Fruit fly (Drosophila melanogaster) whole organism, embryonic: Measurements from ENCODE around the gene Cpsf5.

Source experiments
- Aef1 ChIP-seq: fragments of 200-800 bp; sonication (Bioruptor generic); IDR thresholded peaks from 3 replicates; pipeline ENCODE4 v1.3.6; 2022; ENCODE audit warnings: missing biosample characterization, missing genetic modification characterization
- B-H1 ChIP-seq: fragments of 200-800 bp; sonication (Bioruptor generic); IDR thresholded peaks from 3 replicates; pipeline ENCODE4 v1.3.6; 2022; ENCODE audit warnings: missing biosample characterization, missing genetic modification characterization
- CG10267 ChIP-seq: fragments of 200-800 bp; sonication (Bioruptor generic); optimal IDR thresholded peaks from 2 replicates; lab custom pipeline; 2018; ENCODE audit warnings: missing biosample characterization, mild to moderate bottlenecking, missing genetic modification characterization, moderate library complexity
- CG10274 ChIP-seq: fragments of 200-800 bp; sonication (Bioruptor generic); optimal IDR thresholded peaks from 3 replicates; lab custom pipeline; 2017; ENCODE audit warnings: missing biosample characterization, mild to moderate bottlenecking, missing genetic modification characterization
- CG10543 ChIP-seq: fragments of 200-800 bp; sonication (Bioruptor generic); optimal IDR thresholded peaks from 3 replicates; lab custom pipeline; 2017; ENCODE audit warnings: missing biosample characterization, mild to moderate bottlenecking, missing genetic modification characterization, moderate library complexity
- CG11456 ChIP-seq: fragments of 200-800 bp; sonication (Bioruptor generic); IDR thresholded peaks from 3 replicates; pipeline ENCODE4 v1.3.6; 2022; ENCODE audit warnings: missing biosample characterization, missing genetic modification characterization
- CG11723 ChIP-seq: fragments of 200-800 bp; sonication (Bioruptor generic); optimal IDR thresholded peaks from 2 replicates; lab custom pipeline; 2017; ENCODE audit warnings: missing biosample characterization, mild to moderate bottlenecking, missing genetic modification characterization
- CG13287 ChIP-seq: fragments of 200-800 bp; sonication (Bioruptor generic); IDR thresholded peaks from 2 replicates; pipeline ENCODE4 v1.3.6; 2022; ENCODE audit warnings: missing biosample characterization, missing genetic modification characterization; ENCODE audit not compliant: partially characterized antibody
- CG15269 ChIP-seq: fragments of 200-800 bp; sonication (Bioruptor generic); optimal IDR thresholded peaks from 2 replicates; lab custom pipeline; 2018; ENCODE audit warnings: missing biosample characterization, mild to moderate bottlenecking, missing genetic modification characterization, moderate library complexity
- CG1602 ChIP-seq: fragments of 200-800 bp; sonication (Bioruptor generic); optimal IDR thresholded peaks from 3 replicates; lab custom pipeline; 2016; ENCODE audit warnings: missing biosample characterization, missing genetic modification characterization
- CG18011 ChIP-seq: fragments of 200-800 bp; sonication (Bioruptor generic); optimal IDR thresholded peaks from 2 replicates; lab custom pipeline; 2017; ENCODE audit warnings: missing biosample characterization, missing genetic modification characterization, mild to moderate bottlenecking, moderate library complexity, missing genotype
- CG18764 ChIP-seq: fragments of 200-800 bp; sonication (Bioruptor generic); optimal IDR thresholded peaks from 3 replicates; lab custom pipeline; 2016; ENCODE audit warnings: missing biosample characterization, missing genetic modification characterization
- CG2889 ChIP-seq: fragments of 200-800 bp; sonication (Bioruptor generic); IDR thresholded peaks from 3 replicates; pipeline ENCODE4 v1.3.6; 2022; ENCODE audit warnings: missing biosample characterization, missing genetic modification characterization
- CG30403 ChIP-seq: fragments of 200-800 bp; sonication (Bioruptor generic); optimal IDR thresholded peaks from 3 replicates; lab custom pipeline; 2016; ENCODE audit warnings: missing biosample characterization, missing genetic modification characterization
- CG34224 ChIP-seq: fragments of 200-800 bp; sonication (Bioruptor generic); IDR thresholded peaks from 3 replicates; pipeline ENCODE4 v1.3.6; 2022; ENCODE audit warnings: missing biosample characterization, missing genetic modification characterization; ENCODE audit not compliant: partially characterized antibody
- CG7745 ChIP-seq: fragments of 200-800 bp; sonication (Bioruptor generic); optimal IDR thresholded peaks from 2 replicates; lab custom pipeline; 2018; ENCODE audit warnings: missing biosample characterization, mild to moderate bottlenecking, missing genetic modification characterization, moderate library complexity
- CG8089 ChIP-seq: fragments of 200-800 bp; sonication (Bioruptor generic); optimal IDR thresholded peaks from 3 replicates; lab custom pipeline; 2016; ENCODE audit warnings: missing biosample characterization, missing genetic modification characterization
- CG9876 ChIP-seq: fragments of 200-800 bp; sonication (Bioruptor generic); optimal IDR thresholded peaks from 2 replicates; lab custom pipeline; 2016; ENCODE audit warnings: missing biosample characterization, missing genetic modification characterization
- CG9932 ChIP-seq: fragments of 200-800 bp; sonication (Bioruptor generic); IDR thresholded peaks from 2 replicates; pipeline ENCODE4 v1.3.6; 2022; ENCODE audit warnings: missing biosample characterization, missing genetic modification characterization
- CTCF ChIP-seq: fragments of 200-800 bp; sonication (Bioruptor generic); optimal IDR thresholded peaks from 2 replicates; lab custom pipeline; 2017; ENCODE audit warnings: missing biosample characterization, mild to moderate bottlenecking, missing genetic modification characterization, moderate library complexity
- Chrac-16 ChIP-seq: fragments of 200-800 bp; sonication (Bioruptor generic); optimal IDR thresholded peaks from 3 replicates; lab custom pipeline; 2016; ENCODE audit warnings: missing biosample characterization, missing genetic modification characterization
- GATAe ChIP-seq: fragments of 200-800 bp; sonication (Bioruptor generic); conservative IDR thresholded peaks from 2 replicates; pipeline ENCODE4 v1.3.6; 2022; ENCODE audit warnings: missing biosample characterization, missing genetic modification characterization
- H15 ChIP-seq: fragments of 200-800 bp; sonication (Bioruptor generic); IDR thresholded peaks from 3 replicates; pipeline ENCODE4 v1.3.6; 2022; ENCODE audit warnings: missing biosample characterization, missing genetic modification characterization
- HHEX ChIP-seq: fragments of 200-800 bp; sonication (Bioruptor generic); optimal IDR thresholded peaks from 3 replicates; lab custom pipeline; 2017; ENCODE audit warnings: missing biosample characterization, mild to moderate bottlenecking, missing genetic modification characterization, missing genetic modification reagents
- Hr78 ChIP-seq, 2 experiments: fragments of 200-800 bp in 1 of 2; fragments of >200 bp in 1 of 2; sonication (Bioruptor generic) in 1 of 2; optimal IDR thresholded peaks; 2 replicates each; lab custom pipeline; 2017 to 2019; ENCODE audit warnings: missing biosample characterization in 2 of 2, missing genetic modification characterization in 2 of 2, mild to moderate bottlenecking in 1 of 2, moderate library complexity in 1 of 2
- Usf ChIP-seq: fragments of 200-800 bp; sonication (Bioruptor generic); optimal IDR thresholded peaks from 2 replicates; lab custom pipeline; 2017; ENCODE audit warnings: missing genotype, missing biosample characterization, missing genetic modification characterization
- Vsx1 ChIP-seq: fragments of 200-800 bp; sonication (Bioruptor generic); optimal IDR thresholded peaks from 2 replicates; lab custom pipeline; 2017; ENCODE audit warnings: missing biosample characterization, mild to moderate bottlenecking, missing genetic modification characterization, missing genetic modification reagents
- ac ChIP-seq: fragments of 200-800 bp; sonication (Bioruptor generic); optimal IDR thresholded peaks from 3 replicates; lab custom pipeline; 2017; ENCODE audit warnings: missing biosample characterization, mild to moderate bottlenecking, missing genetic modification characterization
- aop ChIP-seq: fragments of 200-800 bp; sonication (Bioruptor generic); IDR thresholded peaks from 2 replicates; pipeline ENCODE4 v1.3.6; 2022; ENCODE audit warnings: missing biosample characterization, missing genetic modification characterization
- ato ChIP-seq: fragments of 200-800 bp; sonication (Bioruptor generic); IDR thresholded peaks from 2 replicates; pipeline ENCODE4 v1.3.6; 2022; ENCODE audit warnings: missing biosample characterization, missing genetic modification characterization; ENCODE audit not compliant: partially characterized antibody
- crol ChIP-seq: fragments of 200-800 bp; sonication (Bioruptor generic); IDR thresholded peaks from 2 replicates; pipeline ENCODE4 v1.3.6; 2022; ENCODE audit warnings: missing biosample characterization, missing genetic modification characterization
- cwo ChIP-seq: fragments of 200-800 bp; sonication (Bioruptor generic); optimal IDR thresholded peaks from 3 replicates; lab custom pipeline; 2017; ENCODE audit warnings: missing biosample characterization, missing genetic modification characterization, mild to moderate bottlenecking, moderate library complexity, missing genetic modification reagents
- danr ChIP-seq: fragments of 200-800 bp; sonication (Bioruptor generic); IDR thresholded peaks from 2 replicates; pipeline ENCODE4 v1.3.6; 2022; ENCODE audit warnings: missing biosample characterization, missing genetic modification characterization
- disco-r ChIP-seq: fragments of 200-800 bp; sonication (Bioruptor generic); optimal IDR thresholded peaks from 2 replicates; lab custom pipeline; 2016; ENCODE audit warnings: missing biosample characterization, missing genetic modification characterization
- dmrt99B ChIP-seq: fragments of 200-800 bp; sonication (Bioruptor generic); optimal IDR thresholded peaks from 2 replicates; lab custom pipeline; 2018; ENCODE audit warnings: missing biosample characterization, mild to moderate bottlenecking, missing genetic modification characterization, moderate library complexity
- gfzf ChIP-seq: fragments of 200-800 bp; sonication (Bioruptor generic); optimal IDR thresholded peaks from 2 replicates; lab custom pipeline; 2016; ENCODE audit warnings: missing biosample characterization, mild to moderate bottlenecking, missing genetic modification characterization, moderate library complexity
- inv ChIP-seq: fragments of 200-800 bp; sonication (Bioruptor generic); IDR thresholded peaks from 2 replicates; pipeline ENCODE4 v1.3.6; 2022; ENCODE audit warnings: missing biosample characterization, missing genetic modification characterization; ENCODE audit not compliant: partially characterized antibody
- kah ChIP-seq: fragments of 200-800 bp; sonication (Bioruptor generic); optimal IDR thresholded peaks from 2 replicates; lab custom pipeline; 2018; ENCODE audit warnings: missing biosample characterization, mild to moderate bottlenecking, missing genetic modification characterization
- repo ChIP-seq: fragments of 200-800 bp; sonication (Bioruptor generic); optimal IDR thresholded peaks from 2 replicates; lab custom pipeline; 2016; ENCODE audit warnings: missing biosample characterization, missing genetic modification characterization
- rib ChIP-seq: fragments of 200-800 bp; sonication (Bioruptor generic); IDR thresholded peaks from 2 replicates; pipeline ENCODE4 v1.3.6; 2022; ENCODE audit warnings: missing biosample characterization, missing genetic modification characterization
- salm ChIP-seq: fragments of 200-800 bp; sonication (Bioruptor generic); optimal IDR thresholded peaks from 2 replicates; lab custom pipeline; 2018; ENCODE audit warnings: missing biosample characterization, mild to moderate bottlenecking, missing genetic modification characterization
- scrt ChIP-seq: fragments of 200-800 bp; sonication (Bioruptor generic); optimal IDR thresholded peaks from 2 replicates; lab custom pipeline; 2018; ENCODE audit warnings: missing biosample characterization, mild to moderate bottlenecking, missing genetic modification characterization, moderate library complexity
- sd ChIP-seq: fragments of 200-800 bp; sonication (Bioruptor generic); optimal IDR thresholded peaks from 3 replicates; lab custom pipeline; 2018; ENCODE audit warnings: missing biosample characterization, mild to moderate bottlenecking, missing genetic modification characterization, moderate library complexity
- seq ChIP-seq: fragments of 200-800 bp; sonication (Bioruptor generic); IDR thresholded peaks from 2 replicates; pipeline ENCODE4 v1.3.6; 2022; ENCODE audit warnings: missing biosample characterization, missing genetic modification characterization
- slbo ChIP-seq: fragments of 200-800 bp; sonication (Bioruptor generic); IDR thresholded peaks from 2 replicates; pipeline ENCODE4 v1.3.6; 2022; ENCODE audit warnings: missing biosample characterization, missing genetic modification characterization
- so ChIP-seq: fragments of 200-800 bp; sonication (Bioruptor generic); IDR thresholded peaks from 3 replicates; pipeline ENCODE4 v1.3.6; 2022; ENCODE audit warnings: missing biosample characterization, missing genetic modification characterization
- stwl ChIP-seq: fragments of 200-800 bp; sonication (Bioruptor generic); optimal IDR thresholded peaks from 3 replicates; lab custom pipeline; 2018; ENCODE audit warnings: missing biosample characterization, mild to moderate bottlenecking, missing genetic modification characterization, moderate library complexity
- twi ChIP-seq: fragments of 200-800 bp; optimal IDR thresholded peaks from 2 replicates; lab custom pipeline; 2019; ENCODE audit warnings: missing biosample characterization, mild to moderate bottlenecking, missing genetic modification characterization, moderate library complexity
- usp ChIP-seq: fragments of >200 bp; optimal IDR thresholded peaks from 2 replicates; lab custom pipeline; 2017; ENCODE audit warnings: missing biosample characterization, missing genetic modification characterization
- vvl ChIP-seq: fragments of 200-800 bp; sonication (Bioruptor generic); IDR thresholded peaks from 2 replicates; pipeline ENCODE4 v1.3.6; 2022; ENCODE audit warnings: missing biosample characterization, missing genetic modification characterization
- wor ChIP-seq: fragments of 200-800 bp; sonication (Bioruptor generic); IDR thresholded peaks from 2 replicates; pipeline ENCODE4 v1.3.6; 2022; ENCODE audit warnings: missing biosample characterization, missing genetic modification characterization

Cpsf5 gene

dm6 chr3L:9447239-9447777 lies 36.5 kb downstream of the Cpsf5 start (continued):
- TF ChIP-seq sd (peak; percentile 73), vvl (GFP tag; lab: Robert Waterston, UW) (peak; percentile 55; the same call in 1 of the 2 replicates), H15 (no peak), inv (GFP tag; lab: Robert Waterston, UW) (no peak), CG10274 (no peak), Usf (GFP tag; lab: Kevin White, UChicago) (no peak), HHEX (GFP tag; lab: Kevin White, UChicago) (peak; percentile 21), scrt (GFP tag; lab: Kevin White, UChicago) (peak; percentile 46), CG10267 (tag; lab: Kevin White, UChicago) (no peak), aop (GFP tag; lab: Robert Waterston, UW) (no peak), Aef1 (peak; percentile 62; the same call in 2 of the 3 replicates), CG34224 (GFP tag; lab: Robert Waterston, UW) (no peak), CG7745 (tag; lab: Kevin White, UChicago) (no peak), stwl (tag; lab: Kevin White, UChicago) (no peak), CG15269 (tag; lab: Kevin White, UChicago) (peak; percentile 14), CG13287 (GFP tag; lab: Robert Waterston, UW) (no peak), GATAe (GFP tag; lab: Robert Waterston, UW) (peak; percentile 79; the same call in 1 of the 2 replicates), slbo (peak; percentile 38; the same call in 1 of the 2 replicates), CG18011 (GFP tag; lab: Kevin White, UChicago) (no peak), CTCF (GFP tag; lab: Kevin White, UChicago) (no peak), Hr78 (GFP tag; optimal IDR thresholded peaks at IDR 0.05; lab: Kevin White, UChicago) (peak in 1 of 2 experiments; percentile 44), danr (GFP tag; lab: Robert Waterston, UW) (no peak), repo (GFP tag; lab: Kevin White, UChicago) (no peak), gfzf (GFP tag; lab: Kevin White, UChicago) (no peak), CG10543 (GFP tag; lab: Kevin White, UChicago) (peak; percentile 43), CG8089 (GFP tag; lab: Kevin White, UChicago) (no peak), B-H1 (no peak), kah (GFP tag; lab: Kevin White, UChicago) (peak; percentile 38), Vsx1 (no peak), dmrt99B (tag; lab: Kevin White, UChicago) (no peak), cwo (GFP tag; lab: Kevin White, UChicago) (peak; percentile 22), CG9876 (no peak), rib (GFP tag; lab: Robert Waterston, UW) (peak; percentile 23; the same call in 1 of the 2 replicates), wor (GFP tag; lab: Robert Waterston, UW) (no peak), CG18764 (no peak), ato (GFP tag; lab: Robert Waterston, UW) (no peak), CG1602 (GFP tag; lab: Kevin White, UChicago) (no peak), crol (GFP tag; lab: Robert Waterston, UW) (peak; percentile 56; the same call in 1 of the 2 replicates), CG11456 (GFP tag; lab: Robert Waterston, UW) (no peak), ac (GFP tag; lab: Kevin White, UChicago) (no peak), CG9932 (0 out of 2 replicates have a peak, but pooled peaks have one; percentile 11), so (GFP tag; lab: Robert Waterston, UW) (no peak), CG11723 (GFP tag; lab: Kevin White, UChicago) (no peak), salm (no peak), CG2889 (GFP tag; lab: Robert Waterston, UW) (no peak), CG30403 (GFP tag; lab: Kevin White, UChicago) (no peak), twi (tag; lab: Kevin White, UChicago) (no peak), usp (no peak), Chrac-16 (GFP tag; lab: Kevin White, UChicago) (no peak), disco-r (no peak), seq (GFP tag; lab: Robert Waterston, UW) (no peak; the same call in 1 of the 2 replicates)
